Worm (Caenorhabditis elegans) whole organism, L4 larva: ENCODE results near the gene Y59H11AR.10.

Experiments used
- F44E2.7 ChIP-seq: fragments of 200-800 bp; sonication (Bioruptor generic); IDR thresholded peaks from 2 replicates; pipeline ENCODE4 v2.1.2; 2022; ENCODE audit warnings: missing genetic modification characterization, missing compliant biosample characterization
- T20F7.1 ChIP-seq: fragments of 200-800 bp; sonication (Bioruptor generic); optimal IDR thresholded peaks from 2 replicates; lab custom pipeline; 2018; ENCODE audit warnings: mild to moderate bottlenecking, missing genetic modification characterization, missing compliant biosample characterization
- ZK546.5 ChIP-seq, 2 experiments: sonication (generic microtip); optimal IDR thresholded peaks; 2 replicates each; lab custom pipeline; 2017; ENCODE audit warnings: missing biosample characterization in 2 of 2, missing genetic modification characterization in 2 of 2
- aha-1 ChIP-seq: fragments of 150-350 bp; peaks from one replicate; lab custom pipeline; 2014; ENCODE audit warnings: missing biosample characterization, missing genetic modification characterization
- arid-1 ChIP-seq: fragments of 200-800 bp; sonication (Bioruptor generic); conservative IDR thresholded peaks from 2 replicates; pipeline ENCODE4 v1.3.6; 2022; ENCODE audit warnings: missing genetic modification reagents, missing genetic modification characterization, missing compliant biosample characterization
- daf-16 ChIP-seq, 3 experiments: sonication (generic microtip); optimal IDR thresholded peaks; 2 replicates each; lab custom pipeline; 2016 to 2017; ENCODE audit warnings: missing genetic modification characterization in 3 of 3, missing genetic modification reagents in 3 of 3, mild to moderate bottlenecking in 2 of 3, missing compliant biosample characterization in 2 of 3, missing biosample characterization in 1 of 3, moderate library complexity in 1 of 3
- dmd-6 ChIP-seq: fragments of 200-800 bp; sonication (Bioruptor generic); IDR thresholded peaks from 2 replicates; pipeline ENCODE4 v1.3.6; 2022; ENCODE audit warnings: missing genetic modification reagents, missing genetic modification characterization, missing compliant biosample characterization
- dmd-8 ChIP-seq: fragments of 200-800 bp; sonication (Bioruptor generic); IDR thresholded peaks from 2 replicates; pipeline ENCODE4 v1.3.6; 2022; ENCODE audit warnings: missing genetic modification characterization, missing compliant biosample characterization
- dve-1 ChIP-seq: sonication (generic microtip); optimal IDR thresholded peaks from 2 replicates; lab custom pipeline; 2017; ENCODE audit warnings: antibody characterized with exemption, mild to moderate bottlenecking, missing genetic modification characterization, missing compliant biosample characterization; ENCODE audit not compliant: insufficient read depth
- hlh-11 ChIP-seq: fragments of 200-800 bp; sonication (Bioruptor generic); optimal IDR thresholded peaks from 2 replicates; lab custom pipeline; 2018; ENCODE audit warnings: mild to moderate bottlenecking, missing genetic modification characterization, missing compliant biosample characterization
- nhr-25 ChIP-seq: sonication (generic microtip); optimal IDR thresholded peaks from 2 replicates; lab custom pipeline; 2017; ENCODE audit warnings: missing genetic modification characterization, mild to moderate bottlenecking, missing compliant biosample characterization, antibody characterized with exemption, moderate library complexity, borderline replicate concordance; ENCODE audit not compliant: insufficient read depth
- nhr-28 ChIP-seq: fragments of 150-350 bp; optimal IDR thresholded peaks from 2 replicates; lab custom pipeline; 2014; ENCODE audit warnings: missing biosample characterization, missing genetic modification characterization
- nhr-76 ChIP-seq: fragments of 150-350 bp; optimal IDR thresholded peaks from 2 replicates; lab custom pipeline; 2014; ENCODE audit warnings: missing biosample characterization, missing genetic modification characterization
- php-3 ChIP-seq: fragments of 200-800 bp; sonication (Bioruptor generic); IDR thresholded peaks from 2 replicates; pipeline ENCODE4 v1.3.6; 2022; ENCODE audit warnings: missing genetic modification reagents, missing genetic modification characterization, missing compliant biosample characterization
- rbr-2 ChIP-seq: sonication (generic microtip); optimal IDR thresholded peaks from 2 replicates; lab custom pipeline; 2016; ENCODE audit warnings: missing genotype, missing genetic modification characterization, missing compliant biosample characterization
- unc-39 ChIP-seq: sonication (generic microtip); optimal IDR thresholded peaks from 2 replicates; lab custom pipeline; 2017; ENCODE audit warnings: missing biosample characterization, missing genetic modification characterization
- unc-62 ChIP-seq, 3 experiments: fragments of 150-350 bp in 1 of 3; sonication (generic microtip); optimal IDR thresholded peaks in 2 of 3; peaks in 1 of 3; 1 replicate in 1 of 3; 2 replicates in 2 of 3; lab custom pipeline; 2014 to 2017; ENCODE audit warnings: missing biosample characterization in 3 of 3, missing genetic modification characterization in 3 of 3, missing genetic modification reagents in 3 of 3, missing genotype in 1 of 3
- zfp-3 ChIP-seq: fragments of 200-800 bp; sonication (Bioruptor generic); conservative IDR thresholded peaks from 2 replicates; pipeline ENCODE4 v1.3.6; 2022; ENCODE audit warnings: missing genetic modification reagents, missing genetic modification characterization, missing compliant biosample characterization
- zip-11 ChIP-seq: fragments of 200-800 bp; sonication (Bioruptor generic); IDR thresholded peaks from 2 replicates; pipeline ENCODE4 v1.3.6; 2022; ENCODE audit warnings: missing genetic modification characterization, missing compliant biosample characterization

The Y59H11AR.10 gene

ce11 chrIV:8650696-8651095 is 47.7 kb downstream of the Y59H11AR.10 start, which contains the start of gene C49C8.2:
C49C8.2 (plus strand) TSS chrIV:8651088.
- TF ChIP-seq dmd-6 (GFP tag; lab: Robert Waterston, UW) (peak; percentile 10; the same call in 1 of the 2 replicates), arid-1 (GFP tag; lab: Robert Waterston, UW) (no peak), aha-1 (tag; lab: Kevin White, UChicago) (peak; percentile 57), hlh-11 (tag; lab: Kevin White, UChicago) (peak; percentile 51), daf-16 (GFP tag; optimal IDR thresholded peaks at IDR 0.05; lab: Kevin White, UChicago) (no peak), daf-16 (tag; optimal IDR thresholded peaks at IDR 0.05; lab: Kevin White, UChicago) (peak; percentile 66), ZK546.5 (tag; optimal IDR thresholded peaks at IDR 0.05; lab: Kevin White, UChicago) (no peak), dve-1 (tag; lab: Kevin White, UChicago) (peak; percentile 56), nhr-28 (peak; percentile 22), zfp-3 (GFP tag; lab: Robert Waterston, UW) (no peak), dmd-8 (GFP tag; lab: Robert Waterston, UW) (no peak), T20F7.1 (peak; percentile 28), unc-62 (GFP tag; optimal IDR thresholded peaks at IDR 0.05 in 1 of 2; lab: Kevin White, UChicago) (peak in 1 of 2 experiments; percentile 81), unc-62 (tag; optimal IDR thresholded peaks at IDR 0.05; lab: Kevin White, UChicago) (no peak)

ce11 chrIV:8651835-8652234 is 48.9 kb downstream of the Y59H11AR.10 start, which contains the start of gene C49C8.8:
C49C8.8 (plus strand) TSS chrIV:8652135.
- TF ChIP-seq rbr-2 (tag; lab: Kevin White, UChicago) (no peak), unc-39 (tag; lab: Kevin White, UChicago) (no peak), nhr-25 (tag; lab: Kevin White, UChicago) (no peak), php-3 (GFP tag; lab: Robert Waterston, UW) (no peak), zip-11 (GFP tag; lab: Robert Waterston, UW) (no peak), F44E2.7 (GFP tag; lab: Robert Waterston, UW) (no peak), nhr-76 (tag; lab: Kevin White, UChicago) (no peak)
- TF ChIP-seq, all 104 proteins: peak for 0
